Fruit fly (Drosophila melanogaster): ENCODE measurements around the gene SclB.

DNA sequence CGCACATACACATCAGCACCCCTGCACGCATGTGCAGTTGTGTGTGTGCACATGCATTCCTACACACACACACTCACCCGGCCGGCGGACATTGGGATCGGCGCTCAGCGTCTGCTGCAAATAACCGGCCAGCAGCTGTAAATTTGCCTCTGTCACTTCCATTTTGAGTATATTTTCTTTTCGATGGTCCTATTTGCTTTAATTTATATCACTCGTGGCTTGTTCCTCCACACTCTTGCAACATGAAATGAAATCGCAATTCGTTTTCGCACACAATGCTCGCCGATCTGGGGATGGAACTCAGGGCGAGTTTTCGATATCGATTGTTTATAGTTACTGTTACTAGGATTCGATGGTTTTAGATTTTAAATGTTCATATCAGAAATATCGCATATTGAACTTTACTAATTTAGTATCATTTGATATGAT, 12.9 kb upstream of the SclB start, which contains the start of gene Cse1:
- no peak for TF ChIP-seq CG9948 (tag; optimal IDR thresholded peaks at IDR 0.05)
- TF ChIP-seq CG13204 (GFP tag; optimal IDR thresholded peaks at IDR 0.05), result no peak
- no peak for TF ChIP-seq CG8159 (tag; optimal IDR thresholded peaks at IDR 0.05)
